Fruit fly (Drosophila melanogaster) S2 (cell line): ENCODE data around the gene Acp76A.

ENCODE experiments used
- CG8478 ChIP-seq: fragments of >200 bp; optimal IDR thresholded peaks from 2 replicates; lab custom pipeline; 2018
- CTCF ChIP-seq, 2 experiments: fragments of >200 bp; optimal IDR thresholded peaks; 2 replicates each; lab custom pipeline; 2018

dm6 chr3L:19018440-19018839 is 33.4 kb downstream of the Acp76A start:
- TF ChIP-seq CG8478 (lab: Kevin White, UChicago), result no peak
- TF ChIP-seq CTCF (optimal IDR thresholded peaks at IDR 0.05; lab: Kevin White, UChicago), result no peak
